Worm (Caenorhabditis elegans) whole organism, L3 larva: Measurements from ENCODE around the gene afmd-2.

ENCODE experiments used
- ZK546.5 ChIP-seq: sonication (generic microtip); optimal IDR thresholded peaks from 2 replicates; lab custom pipeline; 2017; ENCODE audit warnings: missing biosample characterization, missing genetic modification characterization
- aly-2 ChIP-seq: fragments of 150-350 bp; optimal IDR thresholded peaks from 2 replicates; lab custom pipeline; 2014; ENCODE audit warnings: missing biosample characterization, missing genetic modification characterization
- ama-1 ChIP-seq: fragments of 150-350 bp; optimal IDR thresholded peaks from 2 replicates; lab custom pipeline; 2018
- ceh-16 ChIP-seq: sonication (generic microtip); optimal IDR thresholded peaks from 2 replicates; lab custom pipeline; 2017; ENCODE audit warnings: missing biosample characterization, missing genetic modification characterization
- ceh-28 ChIP-seq: fragments of 150-350 bp; optimal IDR thresholded peaks from 2 replicates; lab custom pipeline; 2014; ENCODE audit warnings: missing biosample characterization, missing genetic modification reagents, missing genetic modification characterization
- ceh-82 ChIP-seq: fragments of 150-350 bp; optimal IDR thresholded peaks from 2 replicates; lab custom pipeline; 2014; ENCODE audit warnings: missing biosample characterization, missing genetic modification characterization
- ceh-9 ChIP-seq: sonication (generic microtip); optimal IDR thresholded peaks from 2 replicates; lab custom pipeline; 2018; ENCODE audit warnings: missing biosample characterization, missing genetic modification characterization
- daf-12 ChIP-seq: fragments of 150-350 bp; optimal IDR thresholded peaks from 2 replicates; lab custom pipeline; 2014; ENCODE audit warnings: missing biosample characterization, missing genetic modification reagents, missing genetic modification characterization
- egl-27 ChIP-seq: sonication (generic microtip); optimal IDR thresholded peaks from 4 replicates; lab custom pipeline; 2017; ENCODE audit warnings: missing biosample characterization, missing genetic modification reagents, missing genetic modification characterization
- egl-5 ChIP-seq: fragments of 150-350 bp; optimal IDR thresholded peaks from 2 replicates; lab custom pipeline; 2017; ENCODE audit warnings: missing biosample characterization, missing genetic modification reagents, missing genetic modification characterization, inconsistent platforms
- elt-1 ChIP-seq: fragments of 150-350 bp; optimal IDR thresholded peaks from 2 replicates; lab custom pipeline; 2014; ENCODE audit warnings: missing biosample characterization, missing genetic modification characterization
- elt-2 ChIP-seq: sonication (generic microtip); optimal IDR thresholded peaks from 2 replicates; lab custom pipeline; 2016; ENCODE audit warnings: missing genetic modification reagents, mild to moderate bottlenecking, missing genetic modification characterization, missing compliant biosample characterization
- elt-3 ChIP-seq, 3 experiments: fragments of 150-350 bp in 1 of 3; sonication (generic microtip) in 2 of 3; optimal IDR thresholded peaks; 2 replicates in 2 of 3; 4 replicates in 1 of 3; lab custom pipeline; 2014 to 2017; ENCODE audit warnings: missing biosample characterization in 3 of 3, missing genetic modification characterization in 3 of 3
- fkh-10 ChIP-seq: sonication (generic microtip); optimal IDR thresholded peaks from 2 replicates; lab custom pipeline; 2017; ENCODE audit warnings: missing biosample characterization, missing genetic modification reagents, missing genetic modification characterization
- jun-1 ChIP-seq: fragments of 150-350 bp; optimal IDR thresholded peaks from 2 replicates; lab custom pipeline; 2014; ENCODE audit warnings: missing biosample characterization, missing genetic modification reagents, missing genetic modification characterization
- lin-15B ChIP-seq: fragments of 150-350 bp; optimal IDR thresholded peaks from 2 replicates; lab custom pipeline; 2014; ENCODE audit warnings: missing biosample characterization, missing genetic modification characterization
- lin-39 ChIP-seq: fragments of 150-350 bp; optimal IDR thresholded peaks from 2 replicates; lab custom pipeline; 2018; ENCODE audit warnings: missing biosample characterization, missing genetic modification reagents, missing genetic modification characterization
- lsy-12 ChIP-seq: sonication (generic microtip); optimal IDR thresholded peaks from 2 replicates; lab custom pipeline; 2016; ENCODE audit warnings: mild to moderate bottlenecking, missing genetic modification characterization, missing compliant biosample characterization
- mdl-1 ChIP-seq: fragments of 150-350 bp; optimal IDR thresholded peaks from 2 replicates; lab custom pipeline; 2014; ENCODE audit warnings: missing biosample characterization, missing genetic modification characterization
- nfya-1 ChIP-seq: sonication (generic microtip); optimal IDR thresholded peaks from 2 replicates; lab custom pipeline; 2017; ENCODE audit warnings: missing genetic modification characterization, mild to moderate bottlenecking, missing compliant biosample characterization, antibody characterized with exemption, moderate library complexity; ENCODE audit not compliant: insufficient read depth
- nhr-11 ChIP-seq: fragments of 150-350 bp; optimal IDR thresholded peaks from 2 replicates; lab custom pipeline; 2014; ENCODE audit warnings: missing biosample characterization, missing genetic modification characterization
- nhr-12 ChIP-seq: fragments of 150-350 bp; optimal IDR thresholded peaks from 2 replicates; lab custom pipeline; 2014; ENCODE audit warnings: missing biosample characterization, missing genetic modification characterization
- nhr-25 ChIP-seq: sonication (generic microtip); optimal IDR thresholded peaks from 2 replicates; lab custom pipeline; 2017; ENCODE audit warnings: missing biosample characterization, missing genetic modification characterization
- nhr-28 ChIP-seq: fragments of 150-350 bp; optimal IDR thresholded peaks from 2 replicates; lab custom pipeline; 2014; ENCODE audit warnings: missing biosample characterization, missing genetic modification characterization
- nhr-43 ChIP-seq: sonication (generic microtip); optimal IDR thresholded peaks from 2 replicates; lab custom pipeline; 2016; ENCODE audit warnings: mild to moderate bottlenecking, missing genetic modification characterization, missing compliant biosample characterization; ENCODE audit not compliant: poor library complexity, severe bottlenecking
- nhr-67 ChIP-seq: fragments of 150-350 bp; optimal IDR thresholded peaks from 2 replicates; lab custom pipeline; 2014; ENCODE audit warnings: missing biosample characterization, missing genetic modification characterization
- nhr-77 ChIP-seq: fragments of 150-350 bp; optimal IDR thresholded peaks from 2 replicates; lab custom pipeline; 2014; ENCODE audit warnings: missing biosample characterization, missing genetic modification characterization
- pha-4 ChIP-seq: fragments of 150-350 bp; optimal IDR thresholded peaks from 2 replicates; lab custom pipeline; 2014; ENCODE audit warnings: missing biosample characterization, missing genetic modification reagents, missing genetic modification characterization
- pqm-1 ChIP-seq: fragments of 150-350 bp; optimal IDR thresholded peaks from 2 replicates; lab custom pipeline; 2017; ENCODE audit warnings: missing biosample characterization, missing genetic modification characterization, inconsistent platforms
- skn-1 ChIP-seq: fragments of 150-350 bp; optimal IDR thresholded peaks from 2 replicates; lab custom pipeline; 2014; ENCODE audit warnings: missing biosample characterization, missing genetic modification characterization
- snpc-4 ChIP-seq: fragments of 150-350 bp; optimal IDR thresholded peaks from 2 replicates; lab custom pipeline; 2014; ENCODE audit warnings: missing biosample characterization, missing genetic modification characterization
- tbx-2 ChIP-seq: sonication (generic microtip); optimal IDR thresholded peaks from 2 replicates; lab custom pipeline; 2016; ENCODE audit warnings: mild to moderate bottlenecking, missing genetic modification characterization, missing compliant biosample characterization
- unc-39 ChIP-seq: sonication (generic microtip); optimal IDR thresholded peaks from 4 replicates; lab custom pipeline; 2017; ENCODE audit warnings: missing biosample characterization, missing genetic modification characterization
- unc-62 ChIP-seq: fragments of 150-350 bp; sonication (generic microtip); optimal IDR thresholded peaks from 4 replicates; lab custom pipeline; 2014; ENCODE audit warnings: missing biosample characterization, missing genetic modification reagents, missing genetic modification characterization
- ztf-4 ChIP-seq: fragments of 150-350 bp; optimal IDR thresholded peaks from 2 replicates; lab custom pipeline; 2014; ENCODE audit warnings: missing biosample characterization, missing genetic modification characterization

Gene afmd-2

ce11 chrIV:13483596-13483995 is 25.4 kb upstream of the afmd-2 start:
- TF ChIP-seq lsy-12 (tag; lab: Kevin White, UChicago) (no peak), mdl-1 (tag; lab: Kevin White, UChicago) (no peak), tbx-2 (tag; lab: Kevin White, UChicago) (no peak), nhr-11 (no peak), nhr-67 (tag; lab: Kevin White, UChicago) (no peak), lin-39 (tag; lab: Kevin White, UChicago) (no peak), skn-1 (tag; lab: Kevin White, UChicago) (no peak), nhr-43 (tag; lab: Kevin White, UChicago) (no peak)

ce11 chrIV:13487019-13487418 is 22.0 kb upstream of the afmd-2 start:
- TF ChIP-seq unc-39 (tag; lab: Kevin White, UChicago) (no peak), ama-1 (lab: Kevin White, UChicago) (no peak), ceh-16 (tag; lab: Kevin White, UChicago) (no peak), nhr-11 (no peak), nhr-28 (tag; lab: Kevin White, UChicago) (no peak), fkh-10 (GFP tag; lab: Kevin White, UChicago) (no peak), nhr-77 (no peak), jun-1 (tag; lab: Kevin White, UChicago) (no peak), nhr-25 (tag; lab: Kevin White, UChicago) (no peak), nhr-43 (tag; lab: Kevin White, UChicago) (no peak), mdl-1 (tag; lab: Kevin White, UChicago) (no peak), lsy-12 (tag; lab: Kevin White, UChicago) (no peak), elt-2 (no peak), ZK546.5 (tag; lab: Kevin White, UChicago) (no peak), aly-2 (tag; lab: Kevin White, UChicago) (no peak), lin-15B (tag; lab: Kevin White, UChicago) (no peak), nhr-67 (tag; lab: Kevin White, UChicago) (no peak), egl-27 (tag; lab: Kevin White, UChicago) (no peak), skn-1 (tag; lab: Kevin White, UChicago) (no peak)

- no peak for TF ChIP-seq elt-3 (tag; optimal IDR thresholded peaks at IDR 0.05; lab: Kevin White, UChicago)
- TF ChIP-seq nfya-1 (tag; lab: Kevin White, UChicago), result peak; percentile 89
Measured at ce11 chrIV:13487596-13487995, 21.4 kb upstream of the afmd-2 start.

- TF ChIP-seq ceh-9 (tag; lab: Kevin White, UChicago) (no peak), nhr-67 (tag; lab: Kevin White, UChicago) (no peak), nhr-25 (tag; lab: Kevin White, UChicago) (no peak), elt-1 (no peak), pqm-1 (tag; lab: Kevin White, UChicago) (no peak), unc-39 (tag; lab: Kevin White, UChicago) (no peak), ceh-82 (tag; lab: Kevin White, UChicago) (no peak), nhr-11 (no peak), ztf-4 (tag; lab: Kevin White, UChicago) (no peak), lsy-12 (tag; lab: Kevin White, UChicago) (no peak), pha-4 (tag; lab: Kevin White, UChicago) (no peak), daf-12 (tag; lab: Kevin White, UChicago) (no peak), nhr-28 (tag; lab: Kevin White, UChicago) (no peak), unc-62 (GFP tag; lab: Kevin White, UChicago) (no peak), snpc-4 (tag; lab: Kevin White, UChicago) (no peak), jun-1 (tag; lab: Kevin White, UChicago) (no peak), nhr-12 (tag; lab: Kevin White, UChicago) (no peak), lin-39 (tag; lab: Kevin White, UChicago) (no peak), egl-5 (tag; lab: Kevin White, UChicago) (no peak), ceh-16 (tag; lab: Kevin White, UChicago) (no peak)
Measured at ce11 chrIV:13492271-13492670, 16.8 kb upstream of the afmd-2 start, which contains the start of gene Y45F10A.7. Gene Y45F10A.7 (plus strand): TSS chrIV:13492571.

ce11 chrIV:13493719-13494118 is 15.3 kb upstream of the afmd-2 start:
- no peak for TF ChIP-seq ceh-28 (tag; lab: Kevin White, UChicago)
- TF ChIP-seq fkh-10 (GFP tag; lab: Kevin White, UChicago), result no peak
- TF ChIP-seq, all 47 proteins: peak for 0
